Fruit fly (Drosophila melanogaster) whole organism, embryonic: Measurements from ENCODE around the gene PpD6.

Experiments
- Bgb ChIP-seq: fragments of 200-800 bp; sonication (Bioruptor generic); IDR thresholded peaks from 2 replicates; pipeline ENCODE4 v1.3.6; 2022; ENCODE audit warnings: missing biosample characterization, missing genetic modification characterization; ENCODE audit not compliant: partially characterized antibody
- CG10979 ChIP-seq: fragments of 200-800 bp; sonication (Bioruptor generic); optimal IDR thresholded peaks from 2 replicates; lab custom pipeline; 2018; ENCODE audit warnings: missing biosample characterization, mild to moderate bottlenecking, missing genetic modification characterization, moderate library complexity
- CG11504 ChIP-seq: fragments of 200-800 bp; sonication (Bioruptor generic); optimal IDR thresholded peaks from 3 replicates; lab custom pipeline; 2019; ENCODE audit warnings: missing biosample characterization, mild to moderate bottlenecking, missing genetic modification characterization, moderate library complexity
- CG12659 ChIP-seq: fragments of 200-800 bp; sonication (Bioruptor generic); optimal IDR thresholded peaks from 3 replicates; lab custom pipeline; 2017; ENCODE audit warnings: mild to moderate bottlenecking, missing biosample characterization, missing genetic modification reagents, missing genetic modification characterization
- CG13624 ChIP-seq: fragments of 200-800 bp; sonication (Bioruptor generic); optimal IDR thresholded peaks from 2 replicates; lab custom pipeline; 2016; ENCODE audit warnings: missing biosample characterization, missing genetic modification characterization
- CG13894 ChIP-seq: fragments of 200-800 bp; sonication (Bioruptor generic); optimal IDR thresholded peaks from 3 replicates; lab custom pipeline; 2018; ENCODE audit warnings: missing biosample characterization, mild to moderate bottlenecking, missing genetic modification characterization, moderate library complexity
- CG14667 ChIP-seq: fragments of 200-800 bp; sonication (Bioruptor generic); IDR thresholded peaks from 2 replicates; pipeline ENCODE4 v1.3.6; 2022; ENCODE audit warnings: missing biosample characterization, missing genetic modification characterization
- CG15514 ChIP-seq: fragments of 200-800 bp; sonication (Bioruptor generic); optimal IDR thresholded peaks from 3 replicates; lab custom pipeline; 2017; ENCODE audit warnings: missing biosample characterization, missing genetic modification characterization, mild to moderate bottlenecking, moderate library complexity, missing genetic modification reagents
- CG16779 ChIP-seq: fragments of 200-800 bp; sonication (Bioruptor generic); IDR thresholded peaks from 2 replicates; pipeline ENCODE4 v1.3.6; 2022; ENCODE audit warnings: missing biosample characterization, missing genetic modification characterization
- CG18262 ChIP-seq: fragments of 200-800 bp; optimal IDR thresholded peaks from 3 replicates; lab custom pipeline; 2019; ENCODE audit warnings: missing biosample characterization, mild to moderate bottlenecking, missing genetic modification characterization, moderate library complexity
- CG2712 ChIP-seq: fragments of 200-800 bp; optimal IDR thresholded peaks from 3 replicates; lab custom pipeline; 2019; ENCODE audit warnings: missing biosample characterization, mild to moderate bottlenecking, missing genetic modification characterization, moderate library complexity
- CG3281 ChIP-seq: fragments of 200-800 bp; sonication (Bioruptor generic); optimal IDR thresholded peaks from 3 replicates; lab custom pipeline; 2017; ENCODE audit warnings: missing biosample characterization, mild to moderate bottlenecking, missing genetic modification characterization
- CG4360 ChIP-seq: fragments of 200-800 bp; sonication (Bioruptor generic); IDR thresholded peaks from 2 replicates; pipeline ENCODE4 v1.3.6; 2022; ENCODE audit warnings: missing biosample characterization, missing genetic modification characterization
- CG7963 ChIP-seq: fragments of 200-800 bp; sonication (Bioruptor generic); IDR thresholded peaks from 3 replicates; pipeline ENCODE4 v1.3.6; 2022; ENCODE audit warnings: missing biosample characterization, missing genetic modification characterization; ENCODE audit not compliant: partially characterized antibody
- CG9932 ChIP-seq: fragments of 200-800 bp; sonication (Bioruptor generic); IDR thresholded peaks from 2 replicates; pipeline ENCODE4 v1.3.6; 2022; ENCODE audit warnings: missing biosample characterization, missing genetic modification characterization
- CTCF ChIP-seq: fragments of 200-800 bp; sonication (Bioruptor generic); optimal IDR thresholded peaks from 2 replicates; lab custom pipeline; 2017; ENCODE audit warnings: missing biosample characterization, mild to moderate bottlenecking, missing genetic modification characterization, moderate library complexity
- CrebB ChIP-seq: fragments of 200-800 bp; sonication (Bioruptor generic); optimal IDR thresholded peaks from 3 replicates; lab custom pipeline; 2018; ENCODE audit warnings: missing biosample characterization, mild to moderate bottlenecking, missing genetic modification characterization
- Ets97D ChIP-seq: fragments of 200-800 bp; sonication (Bioruptor generic); optimal IDR thresholded peaks from 3 replicates; lab custom pipeline; 2016; ENCODE audit warnings: missing biosample characterization, missing genetic modification characterization
- HLH3B ChIP-seq: fragments of 200-800 bp; sonication (Bioruptor generic); IDR thresholded peaks from 2 replicates; pipeline ENCODE4 v1.3.6; 2022; ENCODE audit warnings: missing biosample characterization, missing genetic modification characterization
- Hmr ChIP-seq: fragments of 200-800 bp; sonication (Bioruptor generic); optimal IDR thresholded peaks from 3 replicates; lab custom pipeline; 2017; ENCODE audit warnings: mild to moderate bottlenecking, missing biosample characterization, missing genetic modification reagents, missing genetic modification characterization
- Hr78 ChIP-seq, 2 experiments: fragments of 200-800 bp in 1 of 2; fragments of >200 bp in 1 of 2; sonication (Bioruptor generic) in 1 of 2; optimal IDR thresholded peaks; 2 replicates each; lab custom pipeline; 2017 to 2019; ENCODE audit warnings: missing biosample characterization in 2 of 2, missing genetic modification characterization in 2 of 2, mild to moderate bottlenecking in 1 of 2, moderate library complexity in 1 of 2
- Jarid2 ChIP-seq: fragments of 200-800 bp; sonication (Bioruptor generic); optimal IDR thresholded peaks from 3 replicates; lab custom pipeline; 2017; ENCODE audit warnings: mild to moderate bottlenecking, missing biosample characterization, missing genetic modification reagents, missing genetic modification characterization
- Nf-YA ChIP-seq: fragments of 200-800 bp; sonication (Bioruptor generic); IDR thresholded peaks from 2 replicates; pipeline ENCODE4 v1.3.6; 2022; ENCODE audit warnings: missing biosample characterization, missing genetic modification characterization
- Rfx ChIP-seq: fragments of 200-800 bp; sonication (Bioruptor generic); IDR thresholded peaks from 2 replicates; pipeline ENCODE4 v1.3.6; 2022; ENCODE audit warnings: missing biosample characterization, missing genetic modification characterization
- Spps ChIP-seq: fragments of 200-800 bp; sonication (Bioruptor generic); optimal IDR thresholded peaks from 2 replicates; lab custom pipeline; 2018; ENCODE audit warnings: missing biosample characterization, mild to moderate bottlenecking, missing genetic modification characterization
- Sry-β ChIP-seq: fragments of 200-800 bp; sonication (Bioruptor generic); optimal IDR thresholded peaks from 2 replicates; lab custom pipeline; 2018; ENCODE audit warnings: missing biosample characterization, mild to moderate bottlenecking, missing genetic modification characterization, moderate library complexity
- Sry-δ ChIP-seq: fragments of 200-800 bp; sonication (Bioruptor generic); optimal IDR thresholded peaks from 2 replicates; lab custom pipeline; 2016; ENCODE audit warnings: missing biosample characterization, missing genetic modification characterization
- Trl ChIP-seq, 3 experiments: fragments of >200 bp in 2 of 3; fragments of 200-800 bp in 1 of 3; sonication (Bioruptor generic) in 1 of 3; optimal IDR thresholded peaks; 2 replicates in 1 of 3; 3 replicates in 2 of 3; lab custom pipeline; 2016 to 2017; ENCODE audit warnings: missing biosample characterization in 1 of 3, missing genetic modification characterization in 1 of 3
- ara ChIP-seq: fragments of 200-800 bp; sonication (Bioruptor generic); IDR thresholded peaks from 2 replicates; pipeline ENCODE4 v1.3.6; 2022; ENCODE audit warnings: missing biosample characterization, missing genetic modification characterization
- ci ChIP-seq: fragments of 200-800 bp; sonication (Bioruptor generic); IDR thresholded peaks from 3 replicates; pipeline ENCODE4 v1.3.6; 2022; ENCODE audit warnings: missing biosample characterization, missing genetic modification characterization
- crol ChIP-seq: fragments of 200-800 bp; sonication (Bioruptor generic); IDR thresholded peaks from 2 replicates; pipeline ENCODE4 v1.3.6; 2022; ENCODE audit warnings: missing biosample characterization, missing genetic modification characterization
- crp ChIP-seq, 2 experiments: fragments of 200-800 bp; sonication (Bioruptor generic); optimal IDR thresholded peaks; 2 replicates in 1 of 2; 3 replicates in 1 of 2; lab custom pipeline; 2017; ENCODE audit warnings: missing biosample characterization in 2 of 2, missing genetic modification characterization in 2 of 2, mild to moderate bottlenecking in 1 of 2, moderate library complexity in 1 of 2
- dysf ChIP-seq: fragments of 200-800 bp; sonication (Bioruptor generic); IDR thresholded peaks from 3 replicates; pipeline ENCODE4 v1.3.6; 2022; ENCODE audit warnings: missing biosample characterization, missing genetic modification characterization
- fd102C ChIP-seq: fragments of 200-800 bp; sonication (Bioruptor generic); optimal IDR thresholded peaks from 2 replicates; lab custom pipeline; 2018; ENCODE audit warnings: missing biosample characterization, mild to moderate bottlenecking, missing genetic modification characterization, moderate library complexity
- ham ChIP-seq: fragments of 200-800 bp; sonication (Bioruptor generic); IDR thresholded peaks from 2 replicates; pipeline ENCODE4 v1.3.6; 2022; ENCODE audit warnings: missing biosample characterization, missing genetic modification characterization
- ind ChIP-seq: fragments of 200-800 bp; sonication (Bioruptor generic); optimal IDR thresholded peaks from 3 replicates; lab custom pipeline; 2016; ENCODE audit warnings: missing biosample characterization, missing genetic modification characterization
- inv ChIP-seq: fragments of 200-800 bp; sonication (Bioruptor generic); IDR thresholded peaks from 2 replicates; pipeline ENCODE4 v1.3.6; 2022; ENCODE audit warnings: missing biosample characterization, missing genetic modification characterization; ENCODE audit not compliant: partially characterized antibody
- onecut ChIP-seq: fragments of 200-800 bp; sonication (Bioruptor generic); IDR thresholded peaks from 2 replicates; pipeline ENCODE4 v1.3.6; 2022; ENCODE audit warnings: missing biosample characterization, missing genetic modification characterization
- pfk ChIP-seq: fragments of 200-800 bp; sonication (Bioruptor generic); optimal IDR thresholded peaks from 2 replicates; lab custom pipeline; 2018; ENCODE audit warnings: missing biosample characterization, mild to moderate bottlenecking, missing genetic modification characterization, moderate library complexity
- phol ChIP-seq: fragments of 200-800 bp; sonication (Bioruptor generic); optimal IDR thresholded peaks from 3 replicates; lab custom pipeline; 2018; ENCODE audit warnings: missing biosample characterization, mild to moderate bottlenecking, missing genetic modification characterization, moderate library complexity
- pnt ChIP-seq: fragments of 200-800 bp; sonication (Bioruptor generic); optimal IDR thresholded peaks from 3 replicates; lab custom pipeline; 2016; ENCODE audit warnings: missing biosample characterization, missing genetic modification characterization
- pzg ChIP-seq: fragments of 200-800 bp; sonication (Bioruptor generic); optimal IDR thresholded peaks from 3 replicates; lab custom pipeline; 2018; ENCODE audit warnings: missing biosample characterization, mild to moderate bottlenecking, missing genetic modification characterization, moderate library complexity
- row ChIP-seq: fragments of 200-800 bp; sonication (Bioruptor generic); IDR thresholded peaks from 3 replicates; pipeline ENCODE4 v1.3.6; 2022; ENCODE audit warnings: missing biosample characterization, missing genetic modification characterization
- sim ChIP-seq: fragments of 200-800 bp; sonication (Bioruptor generic); IDR thresholded peaks from 2 replicates; pipeline ENCODE4 v1.3.6; 2022; ENCODE audit warnings: missing biosample characterization, missing genetic modification characterization
- unc-4 ChIP-seq: fragments of 200-800 bp; sonication (Bioruptor generic); IDR thresholded peaks from 2 replicates; pipeline ENCODE4 v1.3.6; 2022; ENCODE audit warnings: missing biosample characterization, missing genetic modification characterization; ENCODE audit not compliant: partially characterized antibody
- zfh1 ChIP-seq: fragments of 200-800 bp; sonication (Bioruptor generic); IDR thresholded peaks from 3 replicates; pipeline ENCODE4 v1.3.6; 2022; ENCODE audit warnings: missing biosample characterization, missing genetic modification characterization

Gene PpD6

dm6 chr2L:3131641-3132040 is 22.2 kb downstream of the PpD6 start:
- no peak for TF ChIP-seq inv (GFP tag; lab: Robert Waterston, UW)
- TF ChIP-seq CG11504 (tag; lab: Kevin White, UChicago) = peak; percentile 27
- no peak for TF ChIP-seq CG4360 (GFP tag; lab: Robert Waterston, UW)
- no peak for TF ChIP-seq CG15514
- peak; percentile 39 for TF ChIP-seq CTCF (GFP tag; lab: Kevin White, UChicago)
- TF ChIP-seq sim (GFP tag; lab: Robert Waterston, UW) = peak; percentile 32; the same call in 1 of the 2 replicates

DNA sequence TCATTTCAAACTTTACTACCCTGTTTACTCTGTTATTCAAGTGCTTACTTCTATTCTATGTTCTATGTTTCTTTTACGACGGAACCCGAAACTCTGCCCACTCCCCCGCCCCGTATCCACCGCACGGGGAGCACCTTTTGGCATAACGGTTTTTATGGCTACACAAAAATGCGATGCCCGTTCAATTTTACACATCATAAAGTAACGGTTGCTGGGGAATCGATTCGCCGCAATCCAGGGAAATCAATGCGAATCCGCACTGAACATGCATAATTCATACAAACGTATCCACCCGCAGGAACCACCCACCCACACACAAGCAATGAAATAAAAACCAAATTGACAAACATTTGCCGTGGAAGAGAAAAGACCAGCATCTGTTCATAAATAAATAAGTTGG is 34.4 kb downstream of the PpD6 start:
- TF ChIP-seq phol (tag; lab: Kevin White, UChicago) = no peak
- TF ChIP-seq CG13624 = no peak
- TF ChIP-seq CG10979 (tag; lab: Kevin White, UChicago) = no peak
- no peak for TF ChIP-seq CG12659
- TF ChIP-seq crol = peak; percentile 6; the same call in 1 of the 2 replicates
- TF ChIP-seq Ets97D (GFP tag; lab: Kevin White, UChicago) = no peak
- TF ChIP-seq onecut (GFP tag; lab: Robert Waterston, UW) = peak; percentile 53
- no peak for TF ChIP-seq CG2712 (tag; lab: Kevin White, UChicago)
- TF ChIP-seq ci (GFP tag; lab: Robert Waterston, UW) = no peak

dm6 chr2L:3144709-3145108 is 35.2 kb downstream of the PpD6 start, which contains the start of gene toc:
TSS of gene toc (minus strand) at chr2L:3144786.
- TF ChIP-seq Bgb (GFP tag; lab: Robert Waterston, UW) (peak; percentile 94), CG16779 (GFP tag; lab: Robert Waterston, UW) (no peak), Trl (optimal IDR thresholded peaks at IDR 0.05; lab: Kevin White, UChicago) (peak in 1 of 2 experiments; percentile 35), Trl (GFP tag; optimal IDR thresholded peaks at IDR 0.05; lab: Kevin White, UChicago) (peak; percentile 18), ind (no peak), Sry-β (GFP tag; lab: Kevin White, UChicago) (no peak), Sry-δ (GFP tag; lab: Kevin White, UChicago) (peak; percentile 96), crp (GFP tag; optimal IDR thresholded peaks at IDR 0.05; lab: Kevin White, UChicago) (no peak), pfk (no peak), CG12659 (peak; percentile 66), Rfx (GFP tag; lab: Robert Waterston, UW) (peak; percentile 66), CG18262 (no peak), HLH3B (GFP tag; lab: Robert Waterston, UW) (no peak), row (GFP tag; lab: Robert Waterston, UW) (peak; percentile 34; the same call in 1 of the 3 replicates), fd102C (no peak), CG9932 (GFP tag; lab: Robert Waterston, UW) (0 out of 2 replicates have a peak, but pooled peaks have one; percentile 6), CG2712 (tag; lab: Kevin White, UChicago) (no peak), inv (GFP tag; lab: Robert Waterston, UW) (peak; percentile 83), CG13624 (peak; percentile 27), Jarid2 (GFP tag; lab: Kevin White, UChicago) (no peak), CG13894 (tag; lab: Kevin White, UChicago) (peak; percentile 5), ham (GFP tag; lab: Robert Waterston, UW) (no peak), dysf (GFP tag; lab: Robert Waterston, UW) (no peak), Hr78 (GFP tag; optimal IDR thresholded peaks at IDR 0.05; lab: Kevin White, UChicago) (no peak), unc-4 (GFP tag; lab: Robert Waterston, UW) (peak; percentile 85), CrebB (tag; lab: Kevin White, UChicago) (peak; percentile 39), pnt (no peak), ara (GFP tag; lab: Robert Waterston, UW) (no peak), Hmr (GFP tag; lab: Kevin White, UChicago) (peak; percentile 47), CG14667 (no peak), CG7963 (GFP tag; lab: Robert Waterston, UW) (peak; percentile 87), zfh1 (GFP tag; lab: Robert Waterston, UW) (peak; percentile 45; the same call in 1 of the 3 replicates), Spps (tag; lab: Kevin White, UChicago) (no peak), pzg (GFP tag; lab: Kevin White, UChicago) (peak; percentile 84), CG3281 (no peak), Nf-YA (GFP tag; lab: Robert Waterston, UW) (no peak)
